Worm (Caenorhabditis elegans) whole organism, L4/young adult: Measurements from ENCODE around the gene chtb-3.

Experiments
- W03F9.2 ChIP-seq: fragments of 150-350 bp; optimal IDR thresholded peaks from 2 replicates; lab custom pipeline; 2014; ENCODE audit warnings: missing biosample characterization, missing genetic modification characterization
- dao-5 ChIP-seq: sonication (generic microtip); optimal IDR thresholded peaks from 2 replicates; lab custom pipeline; 2016; ENCODE audit warnings: missing genotype, missing genetic modification characterization, moderate library complexity, missing compliant biosample characterization
- him-1 ChIP-seq: sonication (generic microtip); optimal IDR thresholded peaks from 2 replicates; lab custom pipeline; 2016; ENCODE audit warnings: missing genotype, missing genetic modification reagents, missing genetic modification characterization, missing compliant biosample characterization

The chtb-3 gene

ce11 chrX:6334602-6335001, 15.2 kb upstream of the chtb-3 start:
- TF ChIP-seq him-1 (tag; lab: Kevin White, UChicago) (no peak), W03F9.2 (tag; lab: Kevin White, UChicago) (no peak), dao-5 (tag; lab: Kevin White, UChicago) (no peak)

ce11 chrX:6333998-6334397, 14.6 kb upstream of the chtb-3 start, which contains the start of gene col-171:
Gene col-171, plus strand, starts transcription at chrX:6334298.
- TF ChIP-seq W03F9.2 (tag; lab: Kevin White, UChicago): no peak
- no peak for TF ChIP-seq him-1 (tag; lab: Kevin White, UChicago)
- no peak for TF ChIP-seq dao-5 (tag; lab: Kevin White, UChicago)

ce11 chrX:6331409-6331808, 12.0 kb upstream of the chtb-3 start, which contains the start of gene col-170:
Gene col-170, plus strand, starts transcription at chrX:6331709.
- TF ChIP-seq dao-5 (tag; lab: Kevin White, UChicago) (no peak), him-1 (tag; lab: Kevin White, UChicago) (no peak), W03F9.2 (tag; lab: Kevin White, UChicago) (no peak)

- no peak for TF ChIP-seq W03F9.2 (tag; lab: Kevin White, UChicago)
- TF ChIP-seq him-1 (tag; lab: Kevin White, UChicago): no peak
- no peak for TF ChIP-seq dao-5 (tag; lab: Kevin White, UChicago)
These were observed 9.4 kb upstream of the chtb-3 start, which contains the start of gene col-169 for ce11 chrX:6328860-6329259. Gene col-169, plus strand, starts transcription at chrX:6329160.

- TF ChIP-seq dao-5 (tag; lab: Kevin White, UChicago) (no peak), W03F9.2 (tag; lab: Kevin White, UChicago) (no peak), him-1 (tag; lab: Kevin White, UChicago) (no peak)
These were observed 6.6 kb upstream of the chtb-3 start, which contains the start of gene col-168 for ce11 chrX:6326088-6326487. Gene col-168, plus strand, starts transcription at chrX:6326388.

ce11 chrX:6323129-6323528, 3.7 kb upstream of the chtb-3 start, which contains the start of gene col-167:
Gene col-167, plus strand, starts transcription at chrX:6323488.
- no peak for TF ChIP-seq him-1 (tag; lab: Kevin White, UChicago)
- TF ChIP-seq W03F9.2 (tag; lab: Kevin White, UChicago): no peak
- no peak for TF ChIP-seq dao-5 (tag; lab: Kevin White, UChicago)

ce11 chrX:6321380-6321779, 1.9 kb upstream of the chtb-3 start:
- no peak for TF ChIP-seq W03F9.2 (tag; lab: Kevin White, UChicago)
- no peak for TF ChIP-seq dao-5 (tag; lab: Kevin White, UChicago)
- TF ChIP-seq him-1 (tag; lab: Kevin White, UChicago): no peak

ce11 chrX:6320887-6321286, 1.4 kb upstream of the chtb-3 start:
- TF ChIP-seq W03F9.2 (tag; lab: Kevin White, UChicago): no peak
- no peak for TF ChIP-seq dao-5 (tag; lab: Kevin White, UChicago)
- no peak for TF ChIP-seq him-1 (tag; lab: Kevin White, UChicago)

- no peak for TF ChIP-seq him-1 (tag; lab: Kevin White, UChicago)
- TF ChIP-seq W03F9.2 (tag; lab: Kevin White, UChicago): no peak
- no peak for TF ChIP-seq dao-5 (tag; lab: Kevin White, UChicago)
These were observed 643 bp downstream of the chtb-3 start for ce11 chrX:6318803-6319202.

ce11 chrX:6311391-6311790, 8.1 kb downstream of the chtb-3 start, which contains the start of gene npr-38:
Gene npr-38, plus strand, starts transcription at chrX:6311691.
- TF ChIP-seq him-1 (tag; lab: Kevin White, UChicago) (no peak), dao-5 (tag; lab: Kevin White, UChicago) (no peak)

ce11 chrX:6299641-6300240, 19.7 kb downstream of the chtb-3 start, which contains the start of gene cest-16:
Gene cest-16, plus strand, starts transcription at chrX:6299942.
- no peak for TF ChIP-seq W03F9.2 (tag; lab: Kevin White, UChicago)
- no peak for TF ChIP-seq him-1 (tag; lab: Kevin White, UChicago)
- no peak for TF ChIP-seq dao-5 (tag; lab: Kevin White, UChicago)

- TF ChIP-seq him-1 (tag; lab: Kevin White, UChicago) (peak; percentile 100), dao-5 (tag; lab: Kevin White, UChicago) (peak; percentile 82), W03F9.2 (tag; lab: Kevin White, UChicago) (peak; percentile 97)
These were observed 23.0 kb downstream of the chtb-3 start for ce11 chrX:6296402-6296844.

- no peak for TF ChIP-seq dao-5 (tag; lab: Kevin White, UChicago)
- no peak for TF ChIP-seq him-1 (tag; lab: Kevin White, UChicago)
- TF ChIP-seq W03F9.2 (tag; lab: Kevin White, UChicago): no peak
These were observed 26.6 kb downstream of the chtb-3 start, which contains the start of gene mom-1 for ce11 chrX:6292812-6293211. Gene mom-1, plus strand, starts transcription at chrX:6293112.

ce11 chrX:6292143-6292542, 27.3 kb downstream of the chtb-3 start:
- TF ChIP-seq dao-5 (tag; lab: Kevin White, UChicago) (peak; percentile 59), W03F9.2 (tag; lab: Kevin White, UChicago) (peak; percentile 45), him-1 (tag; lab: Kevin White, UChicago) (peak; percentile 51)
